Worm (Caenorhabditis elegans) whole organism, early embryonic: Measurements from ENCODE around the gene rmd-3.

Experiments used
- ama-1 ChIP-seq: fragments of 150-350 bp; optimal IDR thresholded peaks from 2 replicates; lab custom pipeline; 2014
- tbx-11 ChIP-seq: fragments of 200-800 bp; sonication (Bioruptor generic); IDR thresholded peaks from 2 replicates; pipeline ENCODE4 v1.3.6; 2022; ENCODE audit warnings: missing genetic modification characterization, missing compliant biosample characterization

DNA sequence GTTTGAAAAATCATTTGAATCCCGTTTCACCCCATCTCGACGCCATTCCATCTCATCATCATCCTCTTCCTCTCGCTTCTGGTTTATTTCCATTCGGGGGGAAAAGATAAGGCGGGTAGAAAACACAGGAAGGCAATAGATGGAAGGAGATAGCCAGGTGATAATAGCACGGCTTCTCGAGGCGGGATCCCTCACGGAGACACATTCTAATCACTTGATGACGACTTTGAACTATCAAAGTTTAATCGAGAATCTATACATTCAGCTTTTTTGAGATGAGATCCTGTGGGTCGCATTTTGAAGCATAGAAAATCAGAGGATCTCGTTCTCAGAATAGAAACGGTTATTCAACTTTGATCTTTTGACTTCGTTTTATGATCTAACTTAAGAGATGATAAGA lies 32.6 kb upstream of the rmd-3 start, which contains the start of gene C33B4.2:
- TF ChIP-seq tbx-11 (GFP tag; lab: Robert Waterston, UW) (no peak), ama-1 (no peak)
